Worm (Caenorhabditis elegans) whole organism, L2 larva: ENCODE results near the gene T06E8.2.

Experiments used
- R02D3.7 ChIP-seq: fragments of 150-350 bp; optimal IDR thresholded peaks from 2 replicates; lab custom pipeline; 2014; ENCODE audit warnings: missing biosample characterization, missing genetic modification characterization
- ZK546.5 ChIP-seq: sonication (generic microtip); optimal IDR thresholded peaks from 2 replicates; lab custom pipeline; 2017; ENCODE audit warnings: missing biosample characterization, missing genetic modification characterization
- ama-1 ChIP-seq: fragments of 150-350 bp; optimal IDR thresholded peaks from 2 replicates; lab custom pipeline; 2018; ENCODE audit warnings: inconsistent platforms
- elt-3 ChIP-seq: sonication (generic microtip); optimal IDR thresholded peaks from 2 replicates; lab custom pipeline; 2017; ENCODE audit warnings: missing biosample characterization, missing genetic modification characterization
- mab-5 ChIP-seq: fragments of 150-350 bp; optimal IDR thresholded peaks from 2 replicates; lab custom pipeline; 2014; ENCODE audit warnings: missing biosample characterization, missing genetic modification characterization
- mdl-1 ChIP-seq, 2 experiments: fragments of 150-350 bp in 1 of 2; sonication (generic microtip) in 1 of 2; optimal IDR thresholded peaks; 2 replicates each; lab custom pipeline; 2017; ENCODE audit warnings: missing biosample characterization in 2 of 2, missing genetic modification characterization in 2 of 2
- nhr-12 ChIP-seq: fragments of 150-350 bp; optimal IDR thresholded peaks from 2 replicates; lab custom pipeline; 2014; ENCODE audit warnings: missing biosample characterization, missing genetic modification characterization
- nhr-129 ChIP-seq: fragments of 150-350 bp; optimal IDR thresholded peaks from 2 replicates; lab custom pipeline; 2014; ENCODE audit warnings: missing biosample characterization, missing genetic modification characterization
- nhr-25 ChIP-seq: fragments of 150-350 bp; sonication (generic microtip); optimal IDR thresholded peaks from 3 replicates; lab custom pipeline; 2014; ENCODE audit warnings: missing biosample characterization, missing genetic modification characterization
- nhr-6 ChIP-seq: fragments of 150-350 bp; optimal IDR thresholded peaks from 2 replicates; lab custom pipeline; 2014; ENCODE audit warnings: missing biosample characterization, missing genetic modification characterization
- sem-4 ChIP-seq: fragments of 150-350 bp; optimal IDR thresholded peaks from 2 replicates; lab custom pipeline; 2014; ENCODE audit warnings: missing biosample characterization, missing genetic modification reagents, missing genetic modification characterization
- unc-62 ChIP-seq: fragments of 150-350 bp; optimal IDR thresholded peaks from 2 replicates; lab custom pipeline; 2014; ENCODE audit warnings: missing biosample characterization, missing genetic modification reagents, missing genetic modification characterization

DNA sequence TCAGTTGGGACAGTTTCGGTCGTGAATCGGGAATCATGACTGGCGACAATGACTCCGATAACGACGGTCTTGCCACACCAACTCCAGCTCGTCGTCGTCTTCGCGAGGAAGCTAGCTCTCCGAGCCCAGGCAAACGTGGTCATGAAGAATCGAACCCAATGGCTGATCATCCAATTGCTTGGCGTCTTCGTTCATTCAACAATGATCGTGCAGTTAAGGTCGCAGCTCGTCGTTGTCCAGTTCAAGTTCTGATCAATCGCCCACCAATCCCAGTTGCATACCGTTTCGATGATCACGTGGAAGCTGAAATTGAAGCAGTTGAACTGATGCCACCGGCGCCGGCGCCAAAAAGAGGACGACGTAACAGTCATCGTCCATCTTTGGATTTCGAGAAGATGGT lies 11.0 kb upstream of the T06E8.2 start:
- TF ChIP-seq nhr-12 (tag; lab: Kevin White, UChicago) (no peak), nhr-129 (tag; lab: Kevin White, UChicago) (no peak), R02D3.7 (tag; lab: Kevin White, UChicago) (no peak), nhr-6 (tag; lab: Kevin White, UChicago) (no peak), ama-1 (no peak), mab-5 (tag; lab: Kevin White, UChicago) (no peak), sem-4 (no peak), ZK546.5 (tag; lab: Kevin White, UChicago) (no peak), mdl-1 (tag; optimal IDR thresholded peaks at IDR 0.05; lab: Kevin White, UChicago) (no peak), unc-62 (GFP tag; lab: Kevin White, UChicago) (no peak), elt-3 (tag; lab: Kevin White, UChicago) (no peak), nhr-25 (tag; lab: Kevin White, UChicago) (no peak)
